Worm (Caenorhabditis elegans): Measurements from ENCODE around the gene C24H12.6.

Gene C24H12.6

DNA sequence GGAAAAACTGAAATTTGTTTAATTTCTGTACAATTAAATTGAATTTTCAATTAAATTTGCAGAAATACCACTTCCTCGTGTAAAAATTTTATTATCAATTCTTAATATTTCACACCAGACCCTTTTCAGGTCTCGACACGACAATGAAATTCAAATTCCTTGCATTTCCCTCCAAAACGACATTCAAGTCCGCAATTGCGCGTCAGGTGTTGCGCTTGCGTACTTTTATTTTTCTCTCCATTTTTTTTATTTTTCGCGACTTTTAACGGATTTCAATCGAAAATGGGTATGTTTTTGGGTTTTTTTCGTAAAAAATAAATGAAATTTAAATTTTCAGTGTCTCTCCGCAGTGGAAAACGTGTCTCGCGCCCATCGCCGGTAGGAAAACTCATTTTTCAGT, 32.7 kb downstream of the C24H12.6 start, which contains the start of gene C03H5.3:
C03H5.3 (plus strand) TSS at position 132 of the 400 bp plus-strand sequence.
- TF ChIP-seq ceh-58 (GFP tag; IDR thresholded peaks at IDR 0.05): no peak
- TF ChIP-seq lin-35 (GFP tag; optimal IDR thresholded peaks at IDR 0.05): peak in 1 of 3 experiments; percentile 74
- peak; percentile 50 for TF ChIP-seq mcd-1 (GFP tag; IDR thresholded peaks at IDR 0.05)
- no peak for TF ChIP-seq ceh-79 (tag; optimal IDR thresholded peaks at IDR 0.05)
- 0 out of 2 replicates have a peak, but pooled peaks have one; percentile 20 for TF ChIP-seq D2030.7 (GFP tag; IDR thresholded peaks at IDR 0.05)
- no peak for TF ChIP-seq Y79H2A.3 (GFP tag; conservative IDR thresholded peaks at IDR 0.05)
- TF ChIP-seq unc-130 (GFP tag; optimal IDR thresholded peaks at IDR 0.05): no peak
- TF ChIP-seq lin-40 (tag; optimal IDR thresholded peaks at IDR 0.05): no peak
- TF ChIP-seq F57A8.1 (GFP tag; optimal IDR thresholded peaks at IDR 0.05): no peak
- no peak for TF ChIP-seq ztf-26 (tag; optimal IDR thresholded peaks at IDR 0.05)
- no peak for TF ChIP-seq bed-1 (GFP tag; IDR thresholded peaks at IDR 0.05)
- TF ChIP-seq egl-18 (GFP tag; IDR thresholded peaks at IDR 0.05): no peak
- 0 out of 2 replicates have a peak, but pooled peaks have one; percentile 14 for TF ChIP-seq dox-1 (GFP tag; IDR thresholded peaks at IDR 0.05)
- no peak for TF ChIP-seq chd-7 (tag; optimal IDR thresholded peaks at IDR 0.05)
- TF ChIP-seq ztf-18 (tag; optimal IDR thresholded peaks at IDR 0.05): peak; percentile 49
- no peak for TF ChIP-seq ztf-25 (GFP tag; IDR thresholded peaks at IDR 0.05)
- TF ChIP-seq F33H1.4 (GFP tag; IDR thresholded peaks at IDR 0.05): peak; percentile 45
- peak; percentile 33 for TF ChIP-seq lsl-1 (GFP tag; optimal IDR thresholded peaks at IDR 0.05)
- peak; percentile 28 for TF ChIP-seq F23B12.7 (tag; optimal IDR thresholded peaks at IDR 0.05; ENCODE audit: insufficient read depth)
- peak; percentile 67 for TF ChIP-seq efl-1 (GFP tag; optimal IDR thresholded peaks at IDR 0.05)
- no peak for TF ChIP-seq F57C9.4 (tag; optimal IDR thresholded peaks at IDR 0.05)
- TF ChIP-seq F55B11.4 (tag; optimal IDR thresholded peaks at IDR 0.05; ENCODE audit: borderline replicate concordance, insufficient read depth): no peak
- peak; percentile 64 for TF ChIP-seq dpl-1 (GFP tag; optimal IDR thresholded peaks at IDR 0.05)
- TF ChIP-seq ceh-91 (GFP tag; IDR thresholded peaks at IDR 0.05): peak; percentile 33; the same call in 1 of the 2 replicates
- no peak for TF ChIP-seq ztf-28 (GFP tag; IDR thresholded peaks at IDR 0.05)
- no peak for TF ChIP-seq gei-17 (GFP tag; optimal IDR thresholded peaks at IDR 0.05)
- TF ChIP-seq lin-54 (GFP tag; optimal IDR thresholded peaks at IDR 0.05): peak; percentile 74
- no peak for TF ChIP-seq xnd-1 (tag; optimal IDR thresholded peaks at IDR 0.05)
- TF ChIP-seq snpc-1.3 (tag; optimal IDR thresholded peaks at IDR 0.05; ENCODE audit: insufficient read depth): peak; percentile 12
- TF ChIP-seq madf-6 (GFP tag; IDR thresholded peaks at IDR 0.05): peak; percentile 40; the same call in 1 of the 2 replicates
- peak; percentile 38; the same call in 1 of the 2 replicates for TF ChIP-seq pbrm-1 (GFP tag; IDR thresholded peaks at IDR 0.05)
- no peak for TF ChIP-seq lsy-27 (tag; optimal IDR thresholded peaks at IDR 0.05; ENCODE audit: borderline replicate concordance, insufficient read depth)
- no peak for TF ChIP-seq attf-3 (GFP tag; conservative IDR thresholded peaks at IDR 0.05)

ce11 chrII:385258-385657, 33.4 kb downstream of the C24H12.6 start, which contains the start of gene C03H5.5:
Gene C03H5.5, minus strand, starts transcription at chrII:385358.
- TF ChIP-seq madf-10 (tag; optimal IDR thresholded peaks at IDR 0.05): no peak
- TF ChIP-seq B0019.2 (GFP tag; conservative IDR thresholded peaks at IDR 0.05): no peak
- TF ChIP-seq nhr-120 (GFP tag; IDR thresholded peaks at IDR 0.05): no peak
- TF ChIP-seq repo-1 (tag; optimal IDR thresholded peaks at IDR 0.05): no peak
- no peak for TF ChIP-seq lsl-1 (GFP tag; optimal IDR thresholded peaks at IDR 0.05)
- TF ChIP-seq ztf-25 (GFP tag; IDR thresholded peaks at IDR 0.05): no peak
- TF ChIP-seq Y56A3A.18 (GFP tag; IDR thresholded peaks at IDR 0.05): no peak
- TF ChIP-seq snpc-1.3 (tag; optimal IDR thresholded peaks at IDR 0.05; ENCODE audit: insufficient read depth): no peak
- TF ChIP-seq bed-1 (GFP tag; IDR thresholded peaks at IDR 0.05): no peak
- no peak for TF ChIP-seq tbp1 (GFP tag; optimal IDR thresholded peaks at IDR 0.05)
- no peak for TF ChIP-seq lin-54 (GFP tag; optimal IDR thresholded peaks at IDR 0.05)
- no peak for TF ChIP-seq snpc-3.4 (tag; optimal IDR thresholded peaks at IDR 0.05)
